Worm (Caenorhabditis elegans): ENCODE results near the gene smim-14.

Gene smim-14

DNA sequence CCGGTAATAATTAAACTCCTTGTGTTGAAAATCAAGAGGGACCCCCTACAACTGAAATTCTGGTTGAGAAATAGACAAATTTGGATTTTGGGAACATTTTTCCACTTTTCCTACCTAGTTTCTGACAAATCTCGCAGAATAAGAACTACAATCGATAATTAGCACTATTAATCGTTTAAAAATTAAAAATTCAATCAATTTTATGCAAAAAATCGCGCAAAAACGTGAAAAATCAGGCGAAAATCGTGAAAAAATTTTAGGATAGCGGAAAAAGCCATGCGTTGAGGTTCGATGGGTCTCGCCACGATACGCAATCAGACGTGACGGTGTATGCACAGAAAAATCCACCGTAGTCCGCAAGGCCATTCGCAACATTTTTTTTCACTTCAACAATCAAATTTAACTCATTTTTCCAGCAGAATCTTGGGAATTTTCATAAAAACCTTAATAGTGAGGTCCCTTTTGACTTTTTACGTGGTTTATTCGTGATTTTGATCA, 35.6 kb upstream of the smim-14 start, which contains the start of gene lias-1 (continued):
- no peak for TF ChIP-seq C34B4.2 (tag; optimal IDR thresholded peaks at IDR 0.05)
- no peak for TF ChIP-seq alr-1 (tag; optimal IDR thresholded peaks at IDR 0.05; ENCODE audit: borderline replicate concordance)
- TF ChIP-seq pax-3 (tag; optimal IDR thresholded peaks at IDR 0.05), result no peak
- no peak for TF ChIP-seq lir-3 (tag; optimal IDR thresholded peaks at IDR 0.05; ENCODE audit: poor library complexity)
- TF ChIP-seq nhr-12 (tag; optimal IDR thresholded peaks at IDR 0.05), result no peak
- no peak for TF ChIP-seq mef-2 (tag; optimal IDR thresholded peaks at IDR 0.05)
- TF ChIP-seq C04F5.9 (tag; optimal IDR thresholded peaks at IDR 0.05), result peak; percentile 58
- peak; percentile 82 for TF ChIP-seq isw-1 (GFP tag; IDR thresholded peaks at IDR 0.05)
- peak; percentile 81 for TF ChIP-seq lin-15B (tag; optimal IDR thresholded peaks at IDR 0.05)
- no peak for TF ChIP-seq hlh-17 (GFP tag; optimal IDR thresholded peaks at IDR 0.05; ENCODE audit: borderline replicate concordance)
- TF ChIP-seq ceh-63 (GFP tag; optimal IDR thresholded peaks at IDR 0.05), result no peak
- peak; percentile 89 for TF ChIP-seq mep-1 (tag; optimal IDR thresholded peaks at IDR 0.05)
- TF ChIP-seq nhr-71 (tag; optimal IDR thresholded peaks at IDR 0.05), result peak; percentile 83
- peak; percentile 53 for TF ChIP-seq blmp-1 (tag; optimal IDR thresholded peaks at IDR 0.05)
- TF ChIP-seq nhr-85 (tag), result peak; percentile 75
- TF ChIP-seq nhr-84 (tag; optimal IDR thresholded peaks at IDR 0.05), result no peak
- TF ChIP-seq nhr-77 (tag; optimal IDR thresholded peaks at IDR 0.05), result peak; percentile 71
- TF ChIP-seq fkh-8 (tag; optimal IDR thresholded peaks at IDR 0.05), result peak; percentile 83
- no peak for TF ChIP-seq pqm-1 (tag; optimal IDR thresholded peaks at IDR 0.05)
- TF ChIP-seq aha-1 (tag; optimal IDR thresholded peaks at IDR 0.05), result no peak
- TF ChIP-seq skn-1 (tag; optimal IDR thresholded peaks at IDR 0.05), result peak; percentile 69
- TF ChIP-seq ceh-82 (tag; optimal IDR thresholded peaks at IDR 0.05), result peak; percentile 79 to 95 (median 86)
- TF ChIP-seq nhr-76 (tag; optimal IDR thresholded peaks at IDR 0.05), result no peak
- peak; percentile 99 for TF ChIP-seq F16B12.6 (tag; optimal IDR thresholded peaks at IDR 0.05)
- TF ChIP-seq grh-1 (GFP tag; IDR thresholded peaks at IDR 0.05), result no peak
- TF ChIP-seq ets-5 (GFP tag; IDR thresholded peaks at IDR 0.05), result no peak
- TF ChIP-seq lin-39 (tag; optimal IDR thresholded peaks at IDR 0.05), result no peak
- no peak for TF ChIP-seq ces-1 (GFP tag; optimal IDR thresholded peaks at IDR 0.05)
- no peak for TF ChIP-seq zag-1 (tag; optimal IDR thresholded peaks at IDR 0.05)
- no peak for TF ChIP-seq elt-2 (tag; optimal IDR thresholded peaks at IDR 0.05)
- no peak for TF ChIP-seq sptf-1 (tag; optimal IDR thresholded peaks at IDR 0.05)
- TF ChIP-seq hpl-2 (GFP tag; optimal IDR thresholded peaks at IDR 0.05), result peak; percentile 69

DNA sequence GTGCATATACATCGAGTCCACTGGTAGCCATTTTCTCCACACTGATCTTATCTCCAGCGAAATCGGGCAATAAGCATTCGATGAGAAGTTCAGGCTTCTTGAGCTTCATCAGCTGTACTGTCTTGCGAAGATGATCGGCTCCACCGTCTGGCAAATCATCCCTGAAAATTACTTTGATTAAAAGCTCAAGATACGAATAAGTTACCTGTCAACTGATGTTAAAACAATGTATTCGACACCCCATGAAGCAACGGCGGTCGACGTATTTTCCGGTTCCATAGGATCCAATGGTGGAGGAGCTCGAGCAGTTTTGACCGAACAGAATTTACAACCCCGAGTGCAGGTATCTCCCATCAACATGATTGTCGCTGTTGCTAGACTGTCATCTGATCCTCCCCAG, 34.7 kb upstream of the smim-14 start:
- TF ChIP-seq lir-3 (tag; optimal IDR thresholded peaks at IDR 0.05; ENCODE audit: poor library complexity), result no peak
- TF ChIP-seq efl-1 (optimal IDR thresholded peaks at IDR 0.05), result no peak
- TF ChIP-seq efl-1 (GFP tag; optimal IDR thresholded peaks at IDR 0.05 in 1 of 2), result peak in 1 of 2 experiments; percentile 75
- no peak for TF ChIP-seq tbx-2 (tag; optimal IDR thresholded peaks at IDR 0.05)

DNA sequence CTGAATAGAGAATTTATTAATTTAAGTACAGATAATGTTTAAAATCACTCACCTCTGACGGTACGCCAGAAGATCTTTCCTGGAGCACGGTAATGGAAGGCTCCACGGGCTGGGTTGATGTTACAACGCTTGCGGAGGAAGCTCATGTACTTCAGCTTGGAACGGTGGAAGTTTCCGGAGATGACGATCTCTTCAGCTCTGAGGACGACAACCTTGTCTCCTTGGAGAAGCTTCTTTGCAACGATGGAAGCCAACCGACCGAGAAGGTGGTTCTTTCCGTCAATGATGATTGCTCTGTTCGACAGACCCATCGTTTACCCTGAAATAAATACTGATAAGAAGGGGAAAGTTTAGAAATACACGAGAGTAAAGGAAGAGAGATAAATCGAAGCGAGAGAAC, 33.7 kb upstream of the smim-14 start, which contains the start of gene rpl-16:
Gene rpl-16, minus strand, starts transcription at position 319 of the 400 bp plus-strand sequence.
- TF ChIP-seq ces-1 (GFP tag; optimal IDR thresholded peaks at IDR 0.05) (no peak), nhr-85 (tag) (no peak), aly-2 (tag; optimal IDR thresholded peaks at IDR 0.05) (no peak)

DNA sequence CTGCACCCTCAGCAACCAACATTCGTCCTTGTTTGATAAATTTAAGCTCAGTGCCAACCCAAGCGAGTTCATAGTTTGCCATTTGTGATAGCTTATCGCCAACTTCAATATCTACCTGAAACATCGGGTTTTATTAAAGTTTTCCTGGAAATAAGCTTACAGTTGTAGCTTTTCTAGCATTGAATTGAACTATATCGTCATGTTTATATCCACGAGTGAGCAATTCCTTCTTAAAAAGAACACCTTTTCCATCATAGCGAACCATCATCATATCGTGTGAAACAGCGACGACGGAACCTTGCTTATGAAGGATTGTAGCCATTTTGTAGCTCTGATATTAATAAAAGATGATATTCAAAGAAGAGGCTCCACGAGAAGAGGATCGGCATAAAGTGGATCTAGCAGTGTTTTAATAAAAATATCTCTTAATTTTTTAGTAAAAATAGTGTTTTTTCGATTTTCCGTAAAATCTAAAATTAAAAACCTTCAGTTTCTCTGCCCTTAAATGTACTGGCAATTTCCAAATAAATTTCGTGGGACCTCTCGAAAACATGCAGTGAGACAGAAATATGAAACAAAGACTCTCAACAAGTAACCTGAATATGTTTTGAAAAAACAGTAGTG, 32.8 kb upstream of the smim-14 start, which contains the start of gene M01F1.8:
Gene M01F1.8, minus strand, starts transcription at position 335 of the 624 bp plus-strand sequence.
- TF ChIP-seq efl-1 (optimal IDR thresholded peaks at IDR 0.05), result no peak
- peak in 1 of 2 experiments; percentile 3 for TF ChIP-seq efl-1 (GFP tag; optimal IDR thresholded peaks at IDR 0.05 in 1 of 2)
- peak in 1 of 2 experiments; percentile 38 for TF ChIP-seq lsy-2 (tag; optimal IDR thresholded peaks at IDR 0.05)
- TF ChIP-seq F16B12.6 (tag; optimal IDR thresholded peaks at IDR 0.05), result no peak
